Worm (Caenorhabditis elegans) whole organism, midembryonic: Measurements from ENCODE around the gene F14F7.5.

Experiments used
- T22C8.4 ChIP-seq: fragments of 200-800 bp; sonication (Bioruptor generic); IDR thresholded peaks from 2 replicates; pipeline ENCODE4 v1.3.6; 2022; ENCODE audit warnings: missing genetic modification characterization, missing compliant biosample characterization
- cog-1 ChIP-seq: sonication (generic microtip); optimal IDR thresholded peaks from 2 replicates; lab custom pipeline; 2016; ENCODE audit warnings: missing genetic modification characterization, missing compliant biosample characterization
- flt-1 ChIP-seq: fragments of 200-800 bp; sonication (Bioruptor generic); IDR thresholded peaks from 2 replicates; pipeline ENCODE4 v1.3.6; 2022; ENCODE audit warnings: missing genetic modification characterization, missing compliant biosample characterization
- klf-2 ChIP-seq: fragments of 200-800 bp; sonication (Bioruptor generic); conservative IDR thresholded peaks from 2 replicates; pipeline ENCODE4 v1.3.6; 2022; ENCODE audit warnings: missing genetic modification reagents, missing genetic modification characterization, missing compliant biosample characterization
- med-1 ChIP-seq: sonication (generic microtip); optimal IDR thresholded peaks from 2 replicates; lab custom pipeline; 2017; ENCODE audit warnings: missing genetic modification characterization, mild to moderate bottlenecking, missing compliant biosample characterization, antibody characterized with exemption, missing genetic modification reagents; ENCODE audit not compliant: insufficient read depth
- ref-1 ChIP-seq: fragments of 200-800 bp; sonication (Bioruptor generic); conservative IDR thresholded peaks from 2 replicates; pipeline ENCODE4 v1.3.6; 2022; ENCODE audit warnings: missing genetic modification reagents, missing genetic modification characterization, missing compliant biosample characterization
- tab-1 ChIP-seq: fragments of 200-800 bp; sonication (Bioruptor generic); IDR thresholded peaks from 2 replicates; pipeline ENCODE4 v1.3.6; 2022; ENCODE audit warnings: missing genetic modification characterization, missing compliant biosample characterization
- ztf-23 ChIP-seq: fragments of 200-800 bp; sonication (Bioruptor generic); IDR thresholded peaks from 2 replicates; pipeline ENCODE4 v1.3.6; 2022; ENCODE audit warnings: missing genetic modification reagents, missing genetic modification characterization, missing compliant biosample characterization
- ztf-29 ChIP-seq: fragments of 200-800 bp; sonication (Bioruptor generic); IDR thresholded peaks from 2 replicates; pipeline ENCODE4 v1.3.6; 2022; ENCODE audit warnings: missing genetic modification reagents, missing genetic modification characterization, missing compliant biosample characterization

DNA sequence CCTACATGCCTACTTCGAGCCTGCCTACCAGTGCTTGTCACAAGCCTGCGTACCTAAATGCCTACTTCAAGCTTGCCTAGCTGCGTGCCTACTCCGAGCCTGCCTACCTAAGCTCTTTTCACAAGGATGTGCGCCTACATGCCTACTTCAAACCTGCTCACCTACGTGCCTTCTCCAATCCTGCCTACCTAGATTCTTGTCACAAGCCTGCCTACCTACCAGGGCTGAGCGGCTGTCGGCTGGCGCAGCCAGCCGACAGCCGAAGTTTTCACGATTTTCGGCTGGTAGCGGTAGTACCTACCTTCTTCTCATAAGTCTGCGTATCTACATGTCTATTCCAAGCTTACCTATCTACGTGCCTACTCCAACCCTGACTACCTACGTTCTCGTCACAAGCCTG is 29.9 kb downstream of the F14F7.5 start:
- TF ChIP-seq tab-1 (GFP tag; lab: Robert Waterston, UW) (no peak), ztf-29 (GFP tag; lab: Robert Waterston, UW) (no peak), flt-1 (GFP tag; lab: Robert Waterston, UW) (no peak), cog-1 (tag; lab: Kevin White, UChicago) (no peak), ref-1 (no peak), med-1 (GFP tag; lab: Kevin White, UChicago) (no peak), klf-2 (GFP tag; lab: Robert Waterston, UW) (no peak), T22C8.4 (GFP tag; lab: Robert Waterston, UW) (no peak), ztf-23 (GFP tag; lab: Robert Waterston, UW) (no peak)
